Worm (Caenorhabditis elegans) whole organism, L1 larva: ENCODE measurements around the gene F53B3.6.

Experiments
- C04F5.9 ChIP-seq: sonication (generic microtip); optimal IDR thresholded peaks from 2 replicates; lab custom pipeline; 2016; ENCODE audit warnings: missing genetic modification characterization, missing compliant biosample characterization
- C16A3.4 ChIP-seq: fragments of 150-350 bp; optimal IDR thresholded peaks from 2 replicates; lab custom pipeline; 2014; ENCODE audit warnings: missing biosample characterization, missing genetic modification characterization
- C34B4.2 ChIP-seq: sonication (generic microtip); optimal IDR thresholded peaks from 2 replicates; lab custom pipeline; 2017; ENCODE audit warnings: mild to moderate bottlenecking, missing genetic modification characterization, missing compliant biosample characterization
- Y116A8C.19 ChIP-seq: sonication (generic microtip); optimal IDR thresholded peaks from 2 replicates; lab custom pipeline; 2016; ENCODE audit warnings: missing compliant biosample characterization, missing genetic modification characterization, borderline replicate concordance
- alr-1 ChIP-seq: fragments of 200-800 bp; sonication (Bioruptor generic); optimal IDR thresholded peaks from 2 replicates; lab custom pipeline; 2018; ENCODE audit warnings: borderline replicate concordance, mild to moderate bottlenecking, missing genetic modification characterization, missing compliant biosample characterization
- blmp-1 ChIP-seq: fragments of 150-350 bp; optimal IDR thresholded peaks from 2 replicates; lab custom pipeline; 2014; ENCODE audit warnings: missing biosample characterization, missing genetic modification characterization
- ceh-63 ChIP-seq: fragments of 200-800 bp; sonication (Bioruptor generic); optimal IDR thresholded peaks from 2 replicates; lab custom pipeline; 2018; ENCODE audit warnings: mild to moderate bottlenecking, missing genetic modification characterization, missing compliant biosample characterization
- ceh-82 ChIP-seq, 3 experiments: fragments of 150-350 bp in 1 of 3; sonication (generic microtip) in 2 of 3; optimal IDR thresholded peaks; 2 replicates each; lab custom pipeline; 2014 to 2017; ENCODE audit warnings: missing biosample characterization in 3 of 3, missing genetic modification characterization in 3 of 3
- ceh-88 ChIP-seq: fragments of 200-800 bp; sonication (Bioruptor generic); IDR thresholded peaks from 2 replicates; pipeline ENCODE4 v1.3.6; 2022; ENCODE audit warnings: missing genetic modification characterization, missing compliant biosample characterization
- ces-1 ChIP-seq: fragments of 150-350 bp; optimal IDR thresholded peaks from 2 replicates; lab custom pipeline; 2014; ENCODE audit warnings: missing biosample characterization, missing genetic modification reagents, missing genetic modification characterization
- dsc-1 ChIP-seq: sonication (generic microtip); optimal IDR thresholded peaks from 2 replicates; lab custom pipeline; 2016; ENCODE audit warnings: mild to moderate bottlenecking, missing genetic modification characterization, missing compliant biosample characterization
- egl-13 ChIP-seq: sonication (generic microtip); optimal IDR thresholded peaks from 2 replicates; lab custom pipeline; 2016; ENCODE audit warnings: missing genotype, missing genetic modification reagents, missing genetic modification characterization, missing compliant biosample characterization
- egl-27 ChIP-seq, 2 experiments: fragments of 150-350 bp in 1 of 2; sonication (generic microtip); optimal IDR thresholded peaks; 3 replicates each; lab custom pipeline; 2017 to 2018; ENCODE audit warnings: missing biosample characterization in 2 of 2, missing genetic modification characterization in 2 of 2, missing genetic modification reagents in 2 of 2
- elt-2 ChIP-seq: sonication (generic microtip); optimal IDR thresholded peaks from 2 replicates; lab custom pipeline; 2016; ENCODE audit warnings: missing genetic modification characterization, mild to moderate bottlenecking, inconsistent platforms, missing compliant biosample characterization, missing genetic modification reagents
- elt-3 ChIP-seq, 6 experiments: fragments of 150-350 bp in 1 of 6; sonication (generic microtip); optimal IDR thresholded peaks; 2 replicates each; lab custom pipeline; 2017 to 2018; ENCODE audit warnings: missing biosample characterization in 6 of 6, missing genetic modification characterization in 6 of 6, inconsistent platforms in 1 of 6
- fkh-4 ChIP-seq: sonication (generic microtip); optimal IDR thresholded peaks from 2 replicates; lab custom pipeline; 2016; ENCODE audit warnings: missing compliant biosample characterization, missing genetic modification characterization, borderline replicate concordance
- grh-1 ChIP-seq: fragments of 200-800 bp; sonication (Bioruptor generic); IDR thresholded peaks from 2 replicates; pipeline ENCODE4 v1.3.6; 2022; ENCODE audit warnings: missing genetic modification reagents, missing genetic modification characterization, missing compliant biosample characterization
- hlh-4 ChIP-seq: sonication (generic microtip); optimal IDR thresholded peaks from 2 replicates; lab custom pipeline; 2016; ENCODE audit warnings: mild to moderate bottlenecking, missing genetic modification characterization, missing compliant biosample characterization
- hpl-2 ChIP-seq: fragments of 150-350 bp; optimal IDR thresholded peaks from 2 replicates; lab custom pipeline; 2014; ENCODE audit warnings: missing biosample characterization, missing genetic modification reagents, missing genetic modification characterization
- irx-1 ChIP-seq: sonication (generic microtip); optimal IDR thresholded peaks from 2 replicates; lab custom pipeline; 2016; ENCODE audit warnings: missing genetic modification characterization, missing compliant biosample characterization
- isw-1 ChIP-seq: fragments of 200-800 bp; sonication (Bioruptor generic); IDR thresholded peaks from 2 replicates; pipeline ENCODE4 v1.3.6; 2022; ENCODE audit warnings: missing genetic modification characterization, missing compliant biosample characterization
- jun-1 ChIP-seq: fragments of 150-350 bp; optimal IDR thresholded peaks from 2 replicates; lab custom pipeline; 2014; ENCODE audit warnings: missing biosample characterization, missing genetic modification reagents, missing genetic modification characterization
- lin-14 ChIP-seq: fragments of 200-800 bp; sonication (Bioruptor generic); optimal IDR thresholded peaks from 2 replicates; lab custom pipeline; 2018; ENCODE audit warnings: mild to moderate bottlenecking, missing genetic modification characterization, moderate library complexity, missing compliant biosample characterization
- lin-35 ChIP-seq, 2 experiments: fragments of 150-350 bp; optimal IDR thresholded peaks; 2 replicates each; lab custom pipeline; 2014; ENCODE audit warnings: missing biosample characterization in 2 of 2, missing genetic modification characterization in 2 of 2, missing genetic modification reagents in 2 of 2
- mab-9 ChIP-seq: fragments of 200-800 bp; sonication (Bioruptor generic); IDR thresholded peaks from 2 replicates; pipeline ENCODE4 v1.3.6; 2022; ENCODE audit warnings: missing genetic modification reagents, missing genetic modification characterization, missing compliant biosample characterization
- mdl-1 ChIP-seq, 2 experiments: fragments of 150-350 bp; optimal IDR thresholded peaks; 2 replicates each; lab custom pipeline; 2014 to 2017; ENCODE audit warnings: missing biosample characterization in 2 of 2, missing genetic modification characterization in 2 of 2, inconsistent platforms in 1 of 2
- mef-2 ChIP-seq: fragments of 150-350 bp; optimal IDR thresholded peaks from 2 replicates; lab custom pipeline; 2014; ENCODE audit warnings: missing biosample characterization, missing genetic modification characterization
- nhr-11 ChIP-seq: fragments of 150-350 bp; optimal IDR thresholded peaks from 2 replicates; lab custom pipeline; 2014; ENCODE audit warnings: missing biosample characterization, missing genetic modification characterization
- nhr-12 ChIP-seq: sonication (generic microtip); optimal IDR thresholded peaks from 2 replicates; lab custom pipeline; 2017; ENCODE audit warnings: missing biosample characterization, missing genetic modification characterization
- nhr-20 ChIP-seq: sonication (generic microtip); optimal IDR thresholded peaks from 2 replicates; lab custom pipeline; 2016; ENCODE audit warnings: mild to moderate bottlenecking, missing genetic modification characterization, missing compliant biosample characterization
- nhr-237 ChIP-seq: fragments of 150-350 bp; optimal IDR thresholded peaks from 2 replicates; lab custom pipeline; 2014; ENCODE audit warnings: missing biosample characterization, missing genetic modification characterization
- nhr-28 ChIP-seq: fragments of 150-350 bp; optimal IDR thresholded peaks from 2 replicates; lab custom pipeline; 2014; ENCODE audit warnings: missing biosample characterization, missing genetic modification characterization
- nhr-47 ChIP-seq: sonication (generic microtip); optimal IDR thresholded peaks from 2 replicates; lab custom pipeline; 2016; ENCODE audit warnings: mild to moderate bottlenecking, missing genetic modification characterization, moderate library complexity, missing compliant biosample characterization
- nhr-71 ChIP-seq: sonication (generic microtip); optimal IDR thresholded peaks from 2 replicates; lab custom pipeline; 2016; ENCODE audit warnings: mild to moderate bottlenecking, missing genetic modification characterization, moderate library complexity, missing compliant biosample characterization
- nhr-76 ChIP-seq: sonication (generic microtip); optimal IDR thresholded peaks from 2 replicates; lab custom pipeline; 2017; ENCODE audit warnings: missing biosample characterization, missing genetic modification characterization
- nhr-84 ChIP-seq: sonication (generic microtip); optimal IDR thresholded peaks from 2 replicates; lab custom pipeline; 2017; ENCODE audit warnings: missing biosample characterization, missing genetic modification characterization
- nhr-85 ChIP-seq: sonication (generic microtip); peaks from one replicate; lab custom pipeline; 2016; ENCODE audit warnings: missing genetic modification characterization, inconsistent platforms, missing compliant biosample characterization
- nhr-90 ChIP-seq: sonication (generic microtip); optimal IDR thresholded peaks from 2 replicates; lab custom pipeline; 2016; ENCODE audit warnings: mild to moderate bottlenecking, missing genetic modification characterization, missing compliant biosample characterization; ENCODE audit not compliant: poor library complexity
- pag-3 ChIP-seq: sonication (generic microtip); optimal IDR thresholded peaks from 2 replicates; lab custom pipeline; 2017; ENCODE audit warnings: missing genetic modification characterization, mild to moderate bottlenecking, missing compliant biosample characterization, antibody characterized with exemption, borderline replicate concordance; ENCODE audit not compliant: insufficient read depth
- pqm-1 ChIP-seq: sonication (generic microtip); optimal IDR thresholded peaks from 3 replicates; lab custom pipeline; 2017; ENCODE audit warnings: missing biosample characterization, missing genetic modification characterization
- skn-1 ChIP-seq: fragments of 150-350 bp; optimal IDR thresholded peaks from 2 replicates; lab custom pipeline; 2014; ENCODE audit warnings: missing biosample characterization, missing genetic modification characterization
- snpc-4 ChIP-seq: fragments of 150-350 bp; optimal IDR thresholded peaks from 2 replicates; lab custom pipeline; 2014; ENCODE audit warnings: missing biosample characterization, missing genetic modification characterization
- snu-23 ChIP-seq: sonication (generic microtip); optimal IDR thresholded peaks from 2 replicates; lab custom pipeline; 2016; ENCODE audit warnings: missing genetic modification characterization, missing compliant biosample characterization
- sptf-1 ChIP-seq: fragments of 150-350 bp; optimal IDR thresholded peaks from 2 replicates; lab custom pipeline; 2014; ENCODE audit warnings: missing biosample characterization, missing genetic modification characterization
- sup-37 ChIP-seq: fragments of 200-800 bp; sonication (Bioruptor generic); optimal IDR thresholded peaks from 2 replicates; lab custom pipeline; 2018; ENCODE audit warnings: mild to moderate bottlenecking, missing genetic modification characterization, missing compliant biosample characterization
- tbx-2 ChIP-seq: sonication (generic microtip); optimal IDR thresholded peaks from 2 replicates; lab custom pipeline; 2016; ENCODE audit warnings: missing genetic modification characterization, missing compliant biosample characterization
- tlp-1 ChIP-seq: fragments of 150-350 bp; optimal IDR thresholded peaks from 2 replicates; lab custom pipeline; 2014; ENCODE audit warnings: missing biosample characterization, missing genetic modification characterization
- unc-130 ChIP-seq: fragments of 150-350 bp; optimal IDR thresholded peaks from 2 replicates; lab custom pipeline; 2017; ENCODE audit warnings: missing biosample characterization, missing genetic modification characterization, inconsistent platforms
- unc-86 ChIP-seq: sonication (generic microtip); optimal IDR thresholded peaks from 2 replicates; lab custom pipeline; 2016; ENCODE audit warnings: missing genetic modification characterization, missing compliant biosample characterization
- unc-98 ChIP-seq: fragments of 200-800 bp; sonication (Bioruptor generic); IDR thresholded peaks from 2 replicates; pipeline ENCODE4 v1.3.6; 2022; ENCODE audit warnings: missing genetic modification characterization, missing compliant biosample characterization
- zip-4 ChIP-seq: fragments of 200-800 bp; sonication (Bioruptor generic); optimal IDR thresholded peaks from 2 replicates; lab custom pipeline; 2018; ENCODE audit warnings: mild to moderate bottlenecking, missing genetic modification characterization, moderate library complexity, missing compliant biosample characterization

F53B3.6 gene

ce11 chrX:2853963-2854362, 10.1 kb upstream of the F53B3.6 start (continued):
- TF ChIP-seq tlp-1 (tag; lab: Kevin White, UChicago) (no peak), nhr-84 (tag; lab: Kevin White, UChicago) (no peak), egl-13 (tag; lab: Kevin White, UChicago) (no peak), elt-3 (tag; optimal IDR thresholded peaks at IDR 0.05; lab: Kevin White, UChicago) (no peak), lin-14 (GFP tag; lab: Kevin White, UChicago) (no peak), elt-2 (tag; lab: Kevin White, UChicago) (no peak), unc-130 (tag; lab: Kevin White, UChicago) (no peak), unc-86 (tag; lab: Kevin White, UChicago) (no peak), dsc-1 (peak; percentile 94), pag-3 (tag; lab: Kevin White, UChicago) (no peak), mab-9 (no peak), nhr-76 (tag; lab: Kevin White, UChicago) (no peak), unc-98 (GFP tag; lab: Robert Waterston, UW) (no peak), blmp-1 (tag; lab: Kevin White, UChicago) (no peak), C04F5.9 (no peak), snpc-4 (no peak), zip-4 (no peak), snu-23 (GFP tag; lab: Kevin White, UChicago) (no peak), mdl-1 (tag; optimal IDR thresholded peaks at IDR 0.05; lab: Kevin White, UChicago) (no peak), sptf-1 (no peak), lin-35 (GFP tag; optimal IDR thresholded peaks at IDR 0.05; lab: Kevin White, UChicago) (no peak), pqm-1 (tag; lab: Kevin White, UChicago) (no peak), C34B4.2 (tag; lab: Kevin White, UChicago) (no peak), ceh-82 (tag; optimal IDR thresholded peaks at IDR 0.05; lab: Kevin White, UChicago) (no peak), grh-1 (GFP tag; lab: Robert Waterston, UW) (no peak), nhr-11 (no peak), skn-1 (tag; lab: Kevin White, UChicago) (no peak), nhr-28 (tag; lab: Kevin White, UChicago) (no peak), tbx-2 (no peak), hlh-4 (tag; lab: Kevin White, UChicago) (no peak), isw-1 (GFP tag; lab: Robert Waterston, UW) (no peak), nhr-71 (tag; lab: Kevin White, UChicago) (peak; percentile 52), nhr-12 (no peak), Y116A8C.19 (tag; lab: Kevin White, UChicago) (no peak), nhr-90 (no peak), ces-1 (no peak)

ce11 chrX:2857070-2857825, 6.8 kb upstream of the F53B3.6 start, which contains the start of gene tra-4:
TSS of gene tra-4 (minus strand) at chrX:2857603.
- no peak for TF ChIP-seq nhr-237 (tag; lab: Kevin White, UChicago)
- TF ChIP-seq ceh-63 (GFP tag; lab: Kevin White, UChicago) = no peak
- TF ChIP-seq sup-37 (GFP tag; lab: Kevin White, UChicago) = no peak
- peak; percentile 43 for TF ChIP-seq nhr-47 (tag; lab: Kevin White, UChicago)
- peak; percentile 32 for TF ChIP-seq nhr-20 (tag; lab: Kevin White, UChicago)
- TF ChIP-seq zip-4 = no peak
- TF ChIP-seq mab-9 = no peak
- TF ChIP-seq ceh-88 (GFP tag; lab: Robert Waterston, UW) = no peak
- TF ChIP-seq nhr-85 (tag; lab: Kevin White, UChicago) = peak; percentile 76
- TF ChIP-seq alr-1 (tag; lab: Kevin White, UChicago) = no peak
- no peak for TF ChIP-seq C04F5.9
- no peak for TF ChIP-seq jun-1 (tag; lab: Kevin White, UChicago)
- no peak for TF ChIP-seq mef-2
- no peak for TF ChIP-seq egl-13 (tag; lab: Kevin White, UChicago)
- no peak for TF ChIP-seq hpl-2 (GFP tag; lab: Kevin White, UChicago)
- TF ChIP-seq skn-1 (tag; lab: Kevin White, UChicago) = no peak
- no peak for TF ChIP-seq unc-130 (tag; lab: Kevin White, UChicago)
- no peak for TF ChIP-seq egl-27 (tag; optimal IDR thresholded peaks at IDR 0.05; lab: Kevin White, UChicago)
- peak; percentile 55 for TF ChIP-seq nhr-90
- TF ChIP-seq C16A3.4 = no peak
- no peak for TF ChIP-seq irx-1 (tag; lab: Kevin White, UChicago)
- TF ChIP-seq fkh-4 (tag; lab: Kevin White, UChicago) = peak; percentile 22
- no peak for TF ChIP-seq nhr-84 (tag; lab: Kevin White, UChicago)
